Worm (Caenorhabditis elegans) whole organism, L1 larva: ENCODE results near the gene hum-2.

Experiments used
- aly-2 ChIP-seq: fragments of 150-350 bp; optimal IDR thresholded peaks from 2 replicates; lab custom pipeline; 2014; ENCODE audit warnings: missing biosample characterization, missing genetic modification characterization
- ama-1 ChIP-seq: fragments of 150-350 bp; optimal IDR thresholded peaks from 2 replicates; lab custom pipeline; 2014
- jun-1 ChIP-seq: fragments of 150-350 bp; optimal IDR thresholded peaks from 2 replicates; lab custom pipeline; 2014; ENCODE audit warnings: missing biosample characterization, missing genetic modification reagents, missing genetic modification characterization
- nhr-237 ChIP-seq: fragments of 150-350 bp; optimal IDR thresholded peaks from 2 replicates; lab custom pipeline; 2014; ENCODE audit warnings: missing biosample characterization, missing genetic modification characterization
- nhr-84 ChIP-seq: sonication (generic microtip); optimal IDR thresholded peaks from 2 replicates; lab custom pipeline; 2017; ENCODE audit warnings: missing biosample characterization, missing genetic modification characterization
- sptf-1 ChIP-seq: fragments of 150-350 bp; optimal IDR thresholded peaks from 2 replicates; lab custom pipeline; 2014; ENCODE audit warnings: missing biosample characterization, missing genetic modification characterization
- tlp-1 ChIP-seq: fragments of 150-350 bp; optimal IDR thresholded peaks from 2 replicates; lab custom pipeline; 2014; ENCODE audit warnings: missing biosample characterization, missing genetic modification characterization
- unc-86 ChIP-seq: sonication (generic microtip); optimal IDR thresholded peaks from 2 replicates; lab custom pipeline; 2016; ENCODE audit warnings: missing genetic modification characterization, missing compliant biosample characterization
- ztf-4 ChIP-seq: fragments of 150-350 bp; optimal IDR thresholded peaks from 2 replicates; lab custom pipeline; 2014; ENCODE audit warnings: missing biosample characterization, missing genetic modification characterization

ce11 chrV:9359674-9360073, 26.3 kb upstream of the hum-2 start, which contains the start of gene gpa-3:
- no peak for TF ChIP-seq nhr-237 (tag; lab: Kevin White, UChicago)
- TF ChIP-seq unc-86 = no peak
- TF ChIP-seq ama-1 = no peak
- no peak for TF ChIP-seq ztf-4
- no peak for TF ChIP-seq aly-2
- no peak for TF ChIP-seq tlp-1 (tag; lab: Kevin White, UChicago)
- no peak for TF ChIP-seq nhr-84 (tag; lab: Kevin White, UChicago)
- no peak for TF ChIP-seq sptf-1 (tag; lab: Kevin White, UChicago)
- TF ChIP-seq jun-1 = no peak
